Fruit fly (Drosophila melanogaster) whole organism, wandering third instar larva: ENCODE measurements around the gene grk.

Source experiments
- CrebA ChIP-seq: fragments of 200-800 bp; sonication (Bioruptor generic); optimal IDR thresholded peaks from 2 replicates; lab custom pipeline; 2016; ENCODE audit warnings: missing biosample characterization, mild to moderate bottlenecking, missing genetic modification characterization, borderline replicate concordance
- Dif ChIP-seq: fragments of 200-275, 200-300 bp; sonication (Bioruptor generic); optimal IDR thresholded peaks from 2 replicates; lab custom pipeline; 2018; ENCODE audit warnings: missing biosample characterization, missing genetic modification characterization; ENCODE audit not compliant: partially characterized antibody
- Vsx2 ChIP-seq: fragments of 200-300, 225-300 bp; sonication (Bioruptor generic); optimal IDR thresholded peaks from 2 replicates; lab custom pipeline; 2018; ENCODE audit warnings: missing biosample characterization, missing genetic modification characterization; ENCODE audit not compliant: partially characterized antibody
- br ChIP-seq: fragments of 200-800 bp; sonication (Bioruptor generic); optimal IDR thresholded peaks from 2 replicates; lab custom pipeline; 2016; ENCODE audit warnings: missing biosample characterization, missing genetic modification characterization
- woc ChIP-seq: sonication (Bioruptor generic); optimal IDR thresholded peaks from 2 replicates; lab custom pipeline; 2016; ENCODE audit warnings: missing biosample characterization, mild to moderate bottlenecking, missing genetic modification characterization

DNA sequence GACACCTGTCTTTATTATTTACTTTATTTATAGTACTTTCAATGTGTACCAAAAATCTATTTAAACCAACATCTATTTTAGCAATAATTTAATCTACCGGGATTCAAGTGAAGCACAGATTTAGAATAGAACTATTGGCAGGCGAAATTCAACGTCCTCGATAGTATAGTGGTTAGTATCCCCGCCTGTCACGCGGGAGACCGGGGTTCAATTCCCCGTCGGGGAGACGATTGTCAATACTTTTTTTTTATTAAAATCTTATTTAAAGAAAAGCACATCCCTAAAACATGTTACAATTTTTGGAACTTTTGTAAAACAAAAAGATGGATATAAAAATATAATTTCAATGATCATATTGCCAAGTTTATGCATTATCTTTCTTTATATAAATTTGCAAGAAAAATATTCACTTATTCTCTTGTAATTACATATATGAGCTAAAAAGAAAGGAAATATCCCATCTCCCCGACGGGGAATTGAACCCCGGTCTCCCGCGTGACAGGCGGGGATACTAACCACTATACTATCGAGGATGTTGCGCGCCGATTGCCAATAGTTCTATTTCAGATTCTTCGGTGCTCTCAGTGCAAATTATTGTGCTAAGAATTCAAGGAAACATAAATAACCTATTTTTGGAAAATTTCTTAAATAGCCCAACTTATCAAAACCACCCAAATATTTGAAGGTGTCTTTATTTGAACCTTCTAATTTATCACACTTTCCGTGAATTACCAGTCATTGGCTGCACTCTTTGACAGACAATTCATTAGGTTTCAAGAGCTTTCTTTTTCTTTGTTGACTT lies 48.4 kb upstream of the grk start, which contains the start of gene CG43796:
- TF ChIP-seq br (no peak), Vsx2 (GFP tag; lab: Kevin White, UChicago) (no peak), Dif (GFP tag; lab: Kevin White, UChicago) (no peak), CrebA (no peak), woc (GFP tag; lab: Kevin White, UChicago) (no peak)
